Worm (Caenorhabditis elegans) whole organism, L4/young adult: ENCODE measurements around the gene oig-3.

ENCODE experiments used
- W03F9.2 ChIP-seq: fragments of 150-350 bp; optimal IDR thresholded peaks from 2 replicates; lab custom pipeline; 2014; ENCODE audit warnings: missing biosample characterization, missing genetic modification characterization
- dao-5 ChIP-seq: sonication (generic microtip); optimal IDR thresholded peaks from 2 replicates; lab custom pipeline; 2016; ENCODE audit warnings: missing genotype, missing genetic modification characterization, moderate library complexity, missing compliant biosample characterization
- him-1 ChIP-seq: sonication (generic microtip); optimal IDR thresholded peaks from 2 replicates; lab custom pipeline; 2016; ENCODE audit warnings: missing genotype, missing genetic modification reagents, missing genetic modification characterization, missing compliant biosample characterization

oig-3 gene

ce11 chrV:14689060-14689750 is 40.2 kb upstream of the oig-3 start, which contains the start of gene gasr-8:
gasr-8 (plus strand) TSS chrV:14689110.
- no peak for TF ChIP-seq him-1
- TF ChIP-seq dao-5 (tag; lab: Kevin White, UChicago): no peak

- TF ChIP-seq dao-5 (tag; lab: Kevin White, UChicago): no peak
- no peak for TF ChIP-seq W03F9.2 (tag; lab: Kevin White, UChicago)
- TF ChIP-seq him-1: no peak
Observed at ce11 chrV:14695713-14696112, 33.7 kb upstream of the oig-3 start.

- TF ChIP-seq him-1: peak; percentile 50
- peak; percentile 77 for TF ChIP-seq W03F9.2 (tag; lab: Kevin White, UChicago)
- no peak for TF ChIP-seq dao-5 (tag; lab: Kevin White, UChicago)
Observed at ce11 chrV:14696604-14697307, 32.7 kb upstream of the oig-3 start, which contains the start of gene unc-112. unc-112 (minus strand) TSS chrV:14696654.

- no peak for TF ChIP-seq dao-5 (tag; lab: Kevin White, UChicago)
- no peak for TF ChIP-seq W03F9.2 (tag; lab: Kevin White, UChicago)
- no peak for TF ChIP-seq him-1
Observed at ce11 chrV:14698005-14698404, 31.4 kb upstream of the oig-3 start.

ce11 chrV:14698666-14699065 is 30.8 kb upstream of the oig-3 start, which contains the start of gene set-5:
set-5 (plus strand) TSS chrV:14698966.
- no peak for TF ChIP-seq dao-5 (tag; lab: Kevin White, UChicago)
- TF ChIP-seq him-1: no peak
- no peak for TF ChIP-seq W03F9.2 (tag; lab: Kevin White, UChicago)

ce11 chrV:14707958-14708357 is 21.5 kb upstream of the oig-3 start, which contains the start of gene R08A2.9:
R08A2.9 (plus strand) TSS chrV:14708258.
- TF ChIP-seq dao-5 (tag; lab: Kevin White, UChicago) (no peak), him-1 (no peak), W03F9.2 (tag; lab: Kevin White, UChicago) (no peak)

- no peak for TF ChIP-seq W03F9.2 (tag; lab: Kevin White, UChicago)
Observed at ce11 chrV:14711077-14711476, 18.4 kb upstream of the oig-3 start, which contains the start of gene ssp-33. ssp-33 (plus strand) TSS chrV:14711377.

- no peak for TF ChIP-seq him-1
Observed at ce11 chrV:14712316-14712715, 17.1 kb upstream of the oig-3 start, which contains the start of gene R08A2.5. R08A2.5 (plus strand) TSS chrV:14712616.

ce11 chrV:14715608-14716007 is 13.8 kb upstream of the oig-3 start, which contains the start of gene R08A2.2:
R08A2.2 (minus strand) TSS chrV:14715708.
- TF ChIP-seq him-1 (no peak), W03F9.2 (tag; lab: Kevin White, UChicago) (no peak), dao-5 (tag; lab: Kevin White, UChicago) (no peak)

ce11 chrV:14716114-14716513 is 13.3 kb upstream of the oig-3 start, which contains the start of gene fbxa-147:
fbxa-147 (plus strand) TSS chrV:14716499.
- TF ChIP-seq W03F9.2 (tag; lab: Kevin White, UChicago): no peak
- TF ChIP-seq him-1: no peak
- TF ChIP-seq dao-5 (tag; lab: Kevin White, UChicago): no peak

- no peak for TF ChIP-seq dao-5 (tag; lab: Kevin White, UChicago)
- no peak for TF ChIP-seq W03F9.2 (tag; lab: Kevin White, UChicago)
- TF ChIP-seq him-1: no peak
Observed at ce11 chrV:14719491-14719890, 10.0 kb upstream of the oig-3 start, which contains the start of gene R08A2.1. R08A2.1 (minus strand) TSS chrV:14719591.

ce11 chrV:14723020-14723419 is 6.4 kb upstream of the oig-3 start, which contains the start of gene R08A2.7:
R08A2.7 (plus strand) TSS chrV:14723320.
- TF ChIP-seq him-1 (no peak), dao-5 (tag; lab: Kevin White, UChicago) (no peak), W03F9.2 (tag; lab: Kevin White, UChicago) (no peak)

- TF ChIP-seq W03F9.2 (tag; lab: Kevin White, UChicago) (no peak), him-1 (no peak), dao-5 (tag; lab: Kevin White, UChicago) (no peak)
Observed at ce11 chrV:14725409-14725808, 4.0 kb upstream of the oig-3 start.

ce11 chrV:14726596-14726995 is 2.8 kb upstream of the oig-3 start, which contains the start of gene Y50E8A.1:
Y50E8A.1 (plus strand) TSS chrV:14726896.
- TF ChIP-seq him-1: no peak
- no peak for TF ChIP-seq dao-5 (tag; lab: Kevin White, UChicago)
- no peak for TF ChIP-seq W03F9.2 (tag; lab: Kevin White, UChicago)
